Fruit fly (Drosophila melanogaster) S2 (cell line): Measurements from ENCODE around the gene Hus1-like.

ENCODE experiments used
- CG8478 ChIP-seq: fragments of >200 bp; optimal IDR thresholded peaks from 2 replicates; lab custom pipeline; 2018
- CTCF ChIP-seq, 2 experiments: fragments of >200 bp; optimal IDR thresholded peaks; 2 replicates each; lab custom pipeline; 2018

DNA sequence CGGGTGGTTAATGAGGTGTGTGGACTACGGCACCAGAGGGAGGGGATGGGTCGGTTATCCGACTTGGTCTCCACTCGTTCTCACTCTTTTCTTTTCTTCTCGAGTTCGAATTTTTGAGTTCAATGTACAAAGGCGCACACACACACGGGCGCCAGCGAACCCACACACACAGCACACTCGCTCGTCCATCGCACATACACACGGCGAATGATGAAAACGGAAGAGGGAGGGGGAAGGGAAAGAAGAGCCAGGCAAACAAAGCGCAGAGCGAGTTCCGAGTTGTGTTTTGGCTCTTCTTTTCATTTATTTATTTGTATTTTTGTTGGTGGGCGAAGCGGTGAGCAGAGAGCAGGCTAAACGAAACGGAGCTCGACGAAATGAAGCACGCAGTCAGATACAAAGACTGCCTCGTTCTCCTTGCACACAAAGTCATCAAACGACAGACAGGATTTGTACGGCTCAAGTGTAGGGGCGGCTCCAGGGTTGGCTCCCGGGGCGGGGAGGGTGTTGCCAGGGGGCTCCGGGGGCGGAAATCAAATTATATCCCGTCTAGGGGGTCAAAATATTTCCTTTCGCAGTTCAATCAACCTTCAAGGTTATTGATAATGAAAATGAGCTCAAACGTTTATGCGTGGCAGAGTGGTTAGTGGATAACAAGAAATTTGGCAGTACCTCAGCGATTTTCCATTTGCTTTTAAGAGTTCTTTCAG, 1.8 kb downstream of the Hus1-like start:
- TF ChIP-seq CG8478 (lab: Kevin White, UChicago) (no peak), CTCF (optimal IDR thresholded peaks at IDR 0.05; lab: Kevin White, UChicago) (no peak)
